Fruit fly (Drosophila melanogaster) Kc167 (cell line): ENCODE results near the gene Vav.

Experiments used
- Sin3A ChIP-seq: fragments of >200 bp; optimal IDR thresholded peaks from 2 replicates; lab custom pipeline; 2018; ENCODE audit warnings: missing external identifiers
- h ChIP-seq: fragments of >200 bp; optimal IDR thresholded peaks from 3 replicates; lab custom pipeline; 2018; ENCODE audit warnings: missing external identifiers
- ttk ChIP-seq: sonication (Bioruptor generic); optimal IDR thresholded peaks from 2 replicates; lab custom pipeline; 2017; ENCODE audit warnings: missing external identifiers

DNA sequence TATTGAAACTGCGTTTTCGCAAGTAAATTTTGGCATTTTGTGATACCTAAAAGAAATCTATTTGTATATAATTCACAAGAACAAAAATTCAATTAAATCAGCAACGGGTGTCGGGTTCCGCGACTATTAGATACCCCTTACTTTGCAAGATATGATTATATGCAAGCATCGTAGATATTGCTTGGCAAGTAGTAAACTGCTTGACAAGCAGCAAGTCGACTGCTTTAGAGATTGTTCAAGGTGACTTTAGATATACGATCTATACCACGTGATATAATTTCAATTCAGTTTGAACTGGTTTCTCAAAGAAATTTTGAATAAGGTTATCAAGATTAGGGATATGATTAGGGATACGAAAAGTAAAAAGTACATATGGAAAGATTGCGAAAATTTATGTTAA, 16.8 kb downstream of the Vav start:
- TF ChIP-seq ttk (lab: Kevin White, UChicago) (no peak), Sin3A (lab: Kevin White, UChicago) (no peak), h (lab: Kevin White, UChicago) (no peak)
